Worm (Caenorhabditis elegans) whole organism, early embryonic: Measurements from ENCODE around the gene B0361.14.

ENCODE experiments used
- B0310.2 ChIP-seq: sonication (generic microtip); optimal IDR thresholded peaks from 2 replicates; lab custom pipeline; 2016; ENCODE audit warnings: mild to moderate bottlenecking, missing genetic modification characterization, missing compliant biosample characterization
- F13C5.2 ChIP-seq: sonication (generic microtip); optimal IDR thresholded peaks from 2 replicates; lab custom pipeline; 2017; ENCODE audit warnings: mild to moderate bottlenecking, missing genetic modification characterization, inconsistent platforms, missing compliant biosample characterization
- aly-1 ChIP-seq: sonication (generic microtip); optimal IDR thresholded peaks from 2 replicates; lab custom pipeline; 2016; ENCODE audit warnings: missing genetic modification characterization, missing compliant biosample characterization
- ama-1 ChIP-seq: fragments of 150-350 bp; optimal IDR thresholded peaks from 2 replicates; lab custom pipeline; 2014
- flt-1 ChIP-seq: fragments of 200-800 bp; sonication (Bioruptor generic); IDR thresholded peaks from 2 replicates; pipeline ENCODE4 v1.3.6; 2022; ENCODE audit warnings: missing genetic modification characterization, missing compliant biosample characterization
- hmbx-1 ChIP-seq: sonication (generic microtip); optimal IDR thresholded peaks from 2 replicates; lab custom pipeline; 2016; ENCODE audit warnings: mild to moderate bottlenecking, missing genetic modification characterization, missing compliant biosample characterization
- hmg-4 ChIP-seq: fragments of 200-800 bp; sonication (Bioruptor generic); optimal IDR thresholded peaks from 2 replicates; lab custom pipeline; 2018; ENCODE audit warnings: mild to moderate bottlenecking, missing genetic modification characterization, missing compliant biosample characterization
- hnd-1 ChIP-seq: sonication (generic microtip); optimal IDR thresholded peaks from 2 replicates; lab custom pipeline; 2016; ENCODE audit warnings: missing genetic modification characterization, missing compliant biosample characterization
- pes-1 ChIP-seq: fragments of 200-800 bp; sonication (Bioruptor generic); IDR thresholded peaks from 2 replicates; pipeline ENCODE4 v1.3.6; 2022; ENCODE audit warnings: missing genetic modification reagents, missing genetic modification characterization, missing compliant biosample characterization
- scrt-1 ChIP-seq: fragments of 200-800 bp; sonication (Bioruptor generic); IDR thresholded peaks from 2 replicates; pipeline ENCODE4 v1.3.6; 2022; ENCODE audit warnings: missing genetic modification characterization, missing compliant biosample characterization
- sea-1 ChIP-seq: fragments of 200-800 bp; sonication (Bioruptor generic); conservative IDR thresholded peaks from 2 replicates; pipeline ENCODE4 v1.3.6; 2022; ENCODE audit warnings: missing genetic modification characterization, missing compliant biosample characterization
- tbx-11 ChIP-seq: fragments of 200-800 bp; sonication (Bioruptor generic); IDR thresholded peaks from 2 replicates; pipeline ENCODE4 v1.3.6; 2022; ENCODE audit warnings: missing genetic modification characterization, missing compliant biosample characterization
- tbx-37 ChIP-seq: fragments of 200-800 bp; sonication (Bioruptor generic); conservative IDR thresholded peaks from 2 replicates; pipeline ENCODE4 v1.3.6; 2022; ENCODE audit warnings: missing genetic modification reagents, missing genetic modification characterization, missing compliant biosample characterization

DNA sequence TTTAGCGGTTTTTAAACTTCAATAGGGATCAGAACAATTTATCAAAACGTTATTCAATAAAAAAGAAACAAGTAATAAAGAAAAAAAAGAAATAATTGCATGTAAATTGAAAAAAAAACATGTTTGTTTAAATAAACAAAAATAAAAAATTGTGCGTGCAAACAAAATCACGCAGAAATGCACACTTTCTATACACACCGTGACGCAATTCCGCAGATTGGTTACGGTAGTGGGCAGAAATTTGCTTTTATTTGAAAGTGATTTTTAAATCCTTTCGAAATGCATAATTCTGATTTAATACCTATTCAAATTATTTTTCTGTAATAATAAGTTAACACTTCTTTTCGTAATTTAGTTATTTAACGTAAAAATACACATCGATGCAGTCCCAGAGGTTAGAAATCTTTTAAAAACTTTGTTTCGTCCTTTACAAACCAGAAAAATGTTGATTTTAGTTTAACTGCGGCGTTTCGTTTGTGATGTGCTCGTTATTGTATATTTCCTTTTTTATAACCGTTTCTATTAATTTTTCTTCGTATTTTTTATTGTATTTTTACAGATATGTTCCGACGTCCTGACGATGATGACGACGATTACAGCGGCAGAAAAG is 6.2 kb downstream of the B0361.14 start, which contains the start of gene cwf-19L2:
- TF ChIP-seq ama-1 (lab: Kevin White, UChicago) (no peak), sea-1 (GFP tag; lab: Robert Waterston, UW) (no peak), aly-1 (tag; lab: Kevin White, UChicago) (no peak), tbx-37 (GFP tag; lab: Robert Waterston, UW) (no peak), hmg-4 (no peak), B0310.2 (tag; lab: Kevin White, UChicago) (no peak), F13C5.2 (no peak), tbx-11 (GFP tag; lab: Robert Waterston, UW) (no peak), hmbx-1 (tag; lab: Kevin White, UChicago) (no peak), pes-1 (GFP tag; lab: Robert Waterston, UW) (no peak), hnd-1 (no peak), scrt-1 (GFP tag; lab: Robert Waterston, UW) (no peak), flt-1 (GFP tag; lab: Robert Waterston, UW) (no peak)
